Fruit fly (Drosophila melanogaster): ENCODE data around the gene CG11983.
A peak's percentile ranks its signal among the peaks of the same experiment; 100 is the strongest.

The CG11983 gene

dm6 chr3R:8992928-8993579, 15.1 kb upstream of the CG11983 start, which contains the start of gene CG11975 (continued):
- TF ChIP-seq CG13287 (GFP tag; IDR thresholded peaks at IDR 0.05; ENCODE audit: partially characterized antibody), result peak; percentile 84
- peak; percentile 85 for TF ChIP-seq fu2 (GFP tag; optimal IDR thresholded peaks at IDR 0.05)
- TF ChIP-seq CG9817 (tag; optimal IDR thresholded peaks at IDR 0.05), result peak; percentile 72
- TF ChIP-seq Oli (tag; optimal IDR thresholded peaks at IDR 0.05), result no peak
- TF ChIP-seq Doc3 (GFP tag; IDR thresholded peaks at IDR 0.05; ENCODE audit: partially characterized antibody), result peak; percentile 66; the same call in 2 of the 3 replicates
- peak; percentile 40; the same call in 1 of the 3 replicates for TF ChIP-seq Optix (GFP tag; IDR thresholded peaks at IDR 0.05)
- no peak for TF ChIP-seq tio (GFP tag; optimal IDR thresholded peaks at IDR 0.05)
- peak; percentile 96 for TF ChIP-seq Sry-δ (GFP tag; optimal IDR thresholded peaks at IDR 0.05)
- TF ChIP-seq CG5245 (GFP tag; optimal IDR thresholded peaks at IDR 0.05), result peak; percentile 56
- no peak for TF ChIP-seq unpg (GFP tag; optimal IDR thresholded peaks at IDR 0.05)
- no peak for TF ChIP-seq CG4360 (GFP tag; IDR thresholded peaks at IDR 0.05)
- TF ChIP-seq CG11093 (GFP tag; IDR thresholded peaks at IDR 0.05), result no peak
- TF ChIP-seq CG10321 (GFP tag; IDR thresholded peaks at IDR 0.05), result no peak
- no peak for TF ChIP-seq CG5953 (GFP tag; IDR thresholded peaks at IDR 0.05)
- peak; percentile 92 for TF ChIP-seq HLH54F (GFP tag; optimal IDR thresholded peaks at IDR 0.05)
- TF ChIP-seq CG18599 (GFP tag; optimal IDR thresholded peaks at IDR 0.05), result peak; percentile 80
- 0 out of 3 replicates have a peak, but pooled peaks have one; percentile 38 for TF ChIP-seq ase (GFP tag; IDR thresholded peaks at IDR 0.05)
- no peak for TF ChIP-seq exex (tag; optimal IDR thresholded peaks at IDR 0.05)
- TF ChIP-seq CG14965 (GFP tag; optimal IDR thresholded peaks at IDR 0.05; ENCODE audit: borderline replicate concordance), result peak; percentile 6
- TF ChIP-seq CG13894 (tag; optimal IDR thresholded peaks at IDR 0.05), result no peak
- TF ChIP-seq dysf (GFP tag; IDR thresholded peaks at IDR 0.05), result peak; percentile 70
- peak; percentile 33 for TF ChIP-seq tup (GFP tag; optimal IDR thresholded peaks at IDR 0.05)
- no peak for TF ChIP-seq CG31441 (GFP tag; IDR thresholded peaks at IDR 0.05)
- TF ChIP-seq yki (optimal IDR thresholded peaks at IDR 0.05), result no peak
- TF ChIP-seq CG3995 (GFP tag; optimal IDR thresholded peaks at IDR 0.05), result peak; percentile 64
- TF ChIP-seq CG1529 (GFP tag; optimal IDR thresholded peaks at IDR 0.05), result peak; percentile 51
- TF ChIP-seq Drgx (GFP tag; IDR thresholded peaks at IDR 0.05), result no peak; the same call in 1 of the 2 replicates
- TF ChIP-seq CG34422 (GFP tag; IDR thresholded peaks at IDR 0.05), result peak; percentile 69; the same call in 1 of the 3 replicates
- peak; percentile 44; the same call in 1 of the 2 replicates for TF ChIP-seq CG4404 (GFP tag; IDR thresholded peaks at IDR 0.05)
- TF ChIP-seq btn (GFP tag; optimal IDR thresholded peaks at IDR 0.05), result peak; percentile 61
- peak; percentile 46 for TF ChIP-seq Atf3 (GFP tag; optimal IDR thresholded peaks at IDR 0.05)
- TF ChIP-seq Sin3A (optimal IDR thresholded peaks at IDR 0.05), result peak; percentile 93
- peak; percentile 81 for TF ChIP-seq CG14710 (tag; optimal IDR thresholded peaks at IDR 0.05)
- no peak for TF ChIP-seq dimm (GFP tag; IDR thresholded peaks at IDR 0.05)
- TF ChIP-seq H15 (GFP tag; IDR thresholded peaks at IDR 0.05), result no peak
- no peak for TF ChIP-seq rib (GFP tag; IDR thresholded peaks at IDR 0.05)
- TF ChIP-seq al (GFP tag; IDR thresholded peaks at IDR 0.05), result peak; percentile 73
- no peak for TF ChIP-seq CG8281 (tag; optimal IDR thresholded peaks at IDR 0.05)
- TF ChIP-seq CG1024 (GFP tag; IDR thresholded peaks at IDR 0.05), result no peak
- peak; percentile 99 for TF ChIP-seq CG10267 (tag; optimal IDR thresholded peaks at IDR 0.05)
- TF ChIP-seq CG1832 (GFP tag; optimal IDR thresholded peaks at IDR 0.05), result no peak
- TF ChIP-seq ro (GFP tag; IDR thresholded peaks at IDR 0.05), result no peak
- peak; percentile 84 for TF ChIP-seq Rfx (GFP tag; IDR thresholded peaks at IDR 0.05)
- TF ChIP-seq kay (GFP tag; optimal IDR thresholded peaks at IDR 0.05), result peak; percentile 49
- TF ChIP-seq CG11696 (GFP tag; IDR thresholded peaks at IDR 0.05), result no peak
- no peak for TF ChIP-seq CG10431 (GFP tag; optimal IDR thresholded peaks at IDR 0.05)
- no peak for TF ChIP-seq CkIIα-i1 (GFP tag; IDR thresholded peaks at IDR 0.05)
- TF ChIP-seq CG16779 (GFP tag; IDR thresholded peaks at IDR 0.05), result no peak
- TF ChIP-seq CG7372 (GFP tag; IDR thresholded peaks at IDR 0.05), result no peak
- peak; percentile 84 for TF ChIP-seq CG8944 (GFP tag; optimal IDR thresholded peaks at IDR 0.05)
- peak; percentile 36 for TF ChIP-seq MESR4 (GFP tag; optimal IDR thresholded peaks at IDR 0.05)
- peak; percentile 58 for TF ChIP-seq NFAT (GFP tag; IDR thresholded peaks at IDR 0.05)

Measured in whole organism, embryonic.